Worm (Caenorhabditis elegans): Measurements from ENCODE around the gene Y17G7B.20.

- TF ChIP-seq hlh-30 (tag; optimal IDR thresholded peaks at IDR 0.05; ENCODE audit: insufficient read depth) (no peak), tbx-7 (tag; optimal IDR thresholded peaks at IDR 0.05) (no peak), pqm-1 (tag; optimal IDR thresholded peaks at IDR 0.05) (no peak), unc-55 (GFP tag; optimal IDR thresholded peaks at IDR 0.05) (no peak), nfya-1 (tag; optimal IDR thresholded peaks at IDR 0.05) (no peak)
These were observed 26.7 kb downstream of the Y17G7B.20 start for ce11 chrII:11952963-11953362.
